Fruit fly (Drosophila melanogaster) whole organism, prepupa: ENCODE measurements around the gene CG32298.

Source experiments
- CG16779 ChIP-seq: fragments of 200-800 bp; sonication (Bioruptor generic); optimal IDR thresholded peaks from 3 replicates; lab custom pipeline; 2017; ENCODE audit warnings: missing biosample characterization, mild to moderate bottlenecking, missing genetic modification characterization
- CG4318 ChIP-seq: fragments of 200-800 bp; sonication (Bioruptor generic); optimal IDR thresholded peaks from 3 replicates; lab custom pipeline; 2017; ENCODE audit warnings: missing biosample characterization, mild to moderate bottlenecking, missing genetic modification characterization
- CG6792 ChIP-seq: fragments of 200-800 bp; sonication (Bioruptor generic); optimal IDR thresholded peaks from 3 replicates; lab custom pipeline; 2016; ENCODE audit warnings: missing biosample characterization, missing genetic modification characterization
- CG6854 ChIP-seq: fragments of 200-800 bp; sonication (Bioruptor generic); optimal IDR thresholded peaks from 2 replicates; lab custom pipeline; 2017; ENCODE audit warnings: missing biosample characterization, mild to moderate bottlenecking, missing genetic modification characterization
- Gug ChIP-seq: fragments of 200-800 bp; sonication (Bioruptor generic); IDR thresholded peaks from 2 replicates; pipeline ENCODE4 v1.3.6; 2022; ENCODE audit warnings: missing biosample characterization, missing genetic modification characterization
- Hr38 ChIP-seq: sonication (Bioruptor generic); optimal IDR thresholded peaks from 2 replicates; lab custom pipeline; 2016; ENCODE audit warnings: missing biosample characterization, missing genetic modification characterization
- Lpt ChIP-seq: fragments of 200-800 bp; sonication (Bioruptor generic); optimal IDR thresholded peaks from 3 replicates; lab custom pipeline; 2016; ENCODE audit warnings: missing biosample characterization, missing genetic modification characterization
- Smox ChIP-seq: fragments of 200-800 bp; sonication (Bioruptor generic); optimal IDR thresholded peaks from 3 replicates; lab custom pipeline; 2016; ENCODE audit warnings: missing biosample characterization, missing genetic modification characterization
- cyc ChIP-seq: fragments of 200-800 bp; sonication (Bioruptor generic); optimal IDR thresholded peaks from 3 replicates; lab custom pipeline; 2016; ENCODE audit warnings: missing biosample characterization, missing genetic modification characterization
- lz ChIP-seq: fragments of 200-800 bp; sonication (Bioruptor generic); optimal IDR thresholded peaks from 3 replicates; lab custom pipeline; 2016; ENCODE audit warnings: missing biosample characterization, missing genetic modification characterization

- TF ChIP-seq lz (GFP tag; lab: Kevin White, UChicago) (no peak), CG6854 (GFP tag; lab: Kevin White, UChicago) (no peak), cyc (GFP tag; lab: Kevin White, UChicago) (no peak), CG4318 (GFP tag; lab: Kevin White, UChicago) (no peak), Lpt (GFP tag; lab: Kevin White, UChicago) (no peak), CG6792 (GFP tag; lab: Kevin White, UChicago) (no peak), Hr38 (GFP tag; lab: Kevin White, UChicago) (no peak), Gug (GFP tag; lab: Robert Waterston, UW) (no peak), Smox (GFP tag; lab: Kevin White, UChicago) (no peak), CG16779 (tag; lab: Kevin White, UChicago) (no peak)
These were observed 46.1 kb upstream of the CG32298 start for dm6 chr3L:2436754-2437335.
